Worm (Caenorhabditis elegans): Measurements from ENCODE around the gene hpk-1.

ce11 chrX:4222779-4223387 is 5.8 kb upstream of the hpk-1 start:
- TF ChIP-seq fos-1 (tag; optimal IDR thresholded peaks at IDR 0.05) (no peak), mab-5 (tag; optimal IDR thresholded peaks at IDR 0.05) (peak; percentile 82), nhr-77 (tag; optimal IDR thresholded peaks at IDR 0.05) (no peak), nhr-12 (tag; optimal IDR thresholded peaks at IDR 0.05) (no peak)

All from whole organism, L2 larva.